Worm (Caenorhabditis elegans): Measurements from ENCODE around the gene M05D6.1.
A peak's percentile ranks its signal among the peaks of the same experiment; 100 is the strongest.

Gene M05D6.1

ce11 chrII:8485603-8486002 lies 10.4 kb upstream of the M05D6.1 start, which contains the start of gene gbh-2:
gbh-2 (plus strand) TSS chrII:8485879.
- TF ChIP-seq him-1 (tag; optimal IDR thresholded peaks at IDR 0.05) (no peak), dao-5 (tag; optimal IDR thresholded peaks at IDR 0.05) (no peak), W03F9.2 (tag; optimal IDR thresholded peaks at IDR 0.05) (no peak)

ce11 chrII:8484546-8484945 lies 9.3 kb upstream of the M05D6.1 start:
- TF ChIP-seq W03F9.2 (tag; optimal IDR thresholded peaks at IDR 0.05): no peak
- TF ChIP-seq him-1 (tag; optimal IDR thresholded peaks at IDR 0.05): no peak
- TF ChIP-seq dao-5 (tag; optimal IDR thresholded peaks at IDR 0.05): no peak

ce11 chrII:8483793-8484186 lies 8.6 kb upstream of the M05D6.1 start, which contains the start of gene taap-1:
taap-1 (minus strand) TSS chrII:8483871.
- TF ChIP-seq him-1 (tag; optimal IDR thresholded peaks at IDR 0.05) (no peak), W03F9.2 (tag; optimal IDR thresholded peaks at IDR 0.05) (no peak)

- no peak for TF ChIP-seq him-1 (tag; optimal IDR thresholded peaks at IDR 0.05)
- no peak for TF ChIP-seq dao-5 (tag; optimal IDR thresholded peaks at IDR 0.05)
- TF ChIP-seq W03F9.2 (tag; optimal IDR thresholded peaks at IDR 0.05): no peak
Observed at ce11 chrII:8483124-8483792, 8.1 kb upstream of the M05D6.1 start.

- TF ChIP-seq dao-5 (tag; optimal IDR thresholded peaks at IDR 0.05) (no peak), him-1 (tag; optimal IDR thresholded peaks at IDR 0.05) (no peak), W03F9.2 (tag; optimal IDR thresholded peaks at IDR 0.05) (no peak)
Observed at ce11 chrII:8481731-8482253, 6.6 kb upstream of the M05D6.1 start, which contains the start of gene M05D6.5. M05D6.5 (minus strand) TSS chrII:8482203.

ce11 chrII:8481033-8481708 lies 6.0 kb upstream of the M05D6.1 start:
- TF ChIP-seq him-1 (tag; optimal IDR thresholded peaks at IDR 0.05) (no peak), W03F9.2 (tag; optimal IDR thresholded peaks at IDR 0.05) (peak; percentile 13), dao-5 (tag; optimal IDR thresholded peaks at IDR 0.05) (no peak)

- TF ChIP-seq dao-5 (tag; optimal IDR thresholded peaks at IDR 0.05): no peak
Observed at ce11 chrII:8480166-8480565, 5.0 kb upstream of the M05D6.1 start, which contains the start of gene lact-4. lact-4 (minus strand) TSS chrII:8480478.

- TF ChIP-seq him-1 (tag; optimal IDR thresholded peaks at IDR 0.05) (no peak), dao-5 (tag; optimal IDR thresholded peaks at IDR 0.05) (no peak), W03F9.2 (tag; optimal IDR thresholded peaks at IDR 0.05) (no peak)
Observed at ce11 chrII:8479337-8479736, 4.1 kb upstream of the M05D6.1 start.

- TF ChIP-seq dao-5 (tag; optimal IDR thresholded peaks at IDR 0.05) (no peak), him-1 (tag; optimal IDR thresholded peaks at IDR 0.05) (no peak), W03F9.2 (tag; optimal IDR thresholded peaks at IDR 0.05) (no peak)
Observed at ce11 chrII:8472916-8473315, 2.3 kb downstream of the M05D6.1 start.

ce11 chrII:8471139-8471538 lies 4.1 kb downstream of the M05D6.1 start, which contains the start of gene M05D6.8:
M05D6.8 (minus strand) TSS chrII:8471239.
- TF ChIP-seq dao-5 (tag; optimal IDR thresholded peaks at IDR 0.05): no peak
- no peak for TF ChIP-seq him-1 (tag; optimal IDR thresholded peaks at IDR 0.05)
- TF ChIP-seq W03F9.2 (tag; optimal IDR thresholded peaks at IDR 0.05): no peak

- TF ChIP-seq dao-5 (tag; optimal IDR thresholded peaks at IDR 0.05): no peak
- TF ChIP-seq him-1 (tag; optimal IDR thresholded peaks at IDR 0.05): no peak
- no peak for TF ChIP-seq W03F9.2 (tag; optimal IDR thresholded peaks at IDR 0.05)
Observed at ce11 chrII:8467809-8468208, 7.4 kb downstream of the M05D6.1 start, which contains the start of gene M05D6.2. M05D6.2 (plus strand) TSS chrII:8468109.

- TF ChIP-seq dao-5 (tag; optimal IDR thresholded peaks at IDR 0.05) (no peak), W03F9.2 (tag; optimal IDR thresholded peaks at IDR 0.05) (no peak), him-1 (tag; optimal IDR thresholded peaks at IDR 0.05) (no peak)
Observed at ce11 chrII:8466874-8467273, 8.3 kb downstream of the M05D6.1 start, which contains the start of gene F22B5.10. F22B5.10 (plus strand) TSS chrII:8467174.

ce11 chrII:8464448-8464898 lies 10.7 kb downstream of the M05D6.1 start, which contains the start of gene fars-3:
fars-3 (plus strand) TSS chrII:8464848.
- TF ChIP-seq dao-5 (tag; optimal IDR thresholded peaks at IDR 0.05) (no peak), W03F9.2 (tag; optimal IDR thresholded peaks at IDR 0.05) (peak; percentile 48)

- TF ChIP-seq dao-5 (tag; optimal IDR thresholded peaks at IDR 0.05) (no peak), W03F9.2 (tag; optimal IDR thresholded peaks at IDR 0.05) (no peak), him-1 (tag; optimal IDR thresholded peaks at IDR 0.05) (no peak)
Observed at ce11 chrII:8457438-8457837, 17.8 kb downstream of the M05D6.1 start, which contains the start of gene zyg-9. zyg-9 (plus strand) TSS chrII:8457818.
